Fruit fly (Drosophila melanogaster) whole organism, embryonic: ENCODE results near the gene CG1640.

ENCODE experiments used
- B-H1 ChIP-seq: fragments of 200-800 bp; sonication (Bioruptor generic); IDR thresholded peaks from 3 replicates; pipeline ENCODE4 v1.3.6; 2022; ENCODE audit warnings: missing biosample characterization, missing genetic modification characterization
- Blimp-1 ChIP-seq: fragments of 200-800 bp; sonication (Bioruptor generic); optimal IDR thresholded peaks from 3 replicates; lab custom pipeline; 2018; ENCODE audit warnings: missing biosample characterization, missing genetic modification characterization, mild to moderate bottlenecking, moderate library complexity, missing genetic modification reagents
- BtbVII ChIP-seq: fragments of 200-800 bp; sonication (Bioruptor generic); optimal IDR thresholded peaks from 3 replicates; lab custom pipeline; 2017; ENCODE audit warnings: missing biosample characterization, mild to moderate bottlenecking, missing genetic modification characterization
- CG10147 ChIP-seq: fragments of 200-800 bp; sonication (Bioruptor generic); optimal IDR thresholded peaks from 2 replicates; lab custom pipeline; 2019; ENCODE audit warnings: missing biosample characterization, mild to moderate bottlenecking, missing genetic modification characterization, moderate library complexity
- CG11247 ChIP-seq: fragments of 200-800 bp; sonication (Bioruptor generic); IDR thresholded peaks from 2 replicates; pipeline ENCODE4 v1.3.6; 2022; ENCODE audit warnings: missing biosample characterization, missing genetic modification characterization
- CG12942 ChIP-seq: fragments of 200-800 bp; sonication (Bioruptor generic); optimal IDR thresholded peaks from 3 replicates; lab custom pipeline; 2016; ENCODE audit warnings: missing biosample characterization, missing genetic modification characterization
- CG13894 ChIP-seq: fragments of 200-800 bp; sonication (Bioruptor generic); optimal IDR thresholded peaks from 3 replicates; lab custom pipeline; 2018; ENCODE audit warnings: missing biosample characterization, mild to moderate bottlenecking, missing genetic modification characterization, moderate library complexity
- CG16815 ChIP-seq: fragments of 200-800 bp; sonication (Bioruptor generic); optimal IDR thresholded peaks from 3 replicates; lab custom pipeline; 2017; ENCODE audit warnings: missing biosample characterization, mild to moderate bottlenecking, missing genetic modification characterization
- CG2116 ChIP-seq: fragments of 200-800 bp; sonication (Bioruptor generic); optimal IDR thresholded peaks from 3 replicates; lab custom pipeline; 2018; ENCODE audit warnings: missing biosample characterization, mild to moderate bottlenecking, missing genetic modification characterization
- CG2889 ChIP-seq: fragments of 200-800 bp; sonication (Bioruptor generic); IDR thresholded peaks from 3 replicates; pipeline ENCODE4 v1.3.6; 2022; ENCODE audit warnings: missing biosample characterization, missing genetic modification characterization
- CG3065 ChIP-seq: fragments of 200-800 bp; sonication (Bioruptor generic); optimal IDR thresholded peaks from 2 replicates; lab custom pipeline; 2016; ENCODE audit warnings: missing biosample characterization, missing genetic modification characterization
- CG32532 ChIP-seq: fragments of 200-800 bp; sonication (Bioruptor generic); IDR thresholded peaks from 2 replicates; pipeline ENCODE4 v1.3.6; 2022; ENCODE audit warnings: missing biosample characterization, missing genetic modification characterization
- CG3847 ChIP-seq: fragments of 200-800 bp; sonication (Bioruptor generic); IDR thresholded peaks from 2 replicates; pipeline ENCODE4 v1.3.6; 2022; ENCODE audit warnings: missing biosample characterization, missing genetic modification characterization
- CG6765 ChIP-seq: fragments of 200-800 bp; sonication (Bioruptor generic); optimal IDR thresholded peaks from 3 replicates; lab custom pipeline; 2017; ENCODE audit warnings: missing biosample characterization, mild to moderate bottlenecking, missing genetic modification characterization
- CG7786 ChIP-seq: fragments of 200-800 bp; sonication (Bioruptor generic); optimal IDR thresholded peaks from 2 replicates; lab custom pipeline; 2016; ENCODE audit warnings: missing biosample characterization, missing genetic modification characterization
- CG8478 ChIP-seq: fragments of >200 bp; optimal IDR thresholded peaks from 2 replicates; lab custom pipeline; 2018
- CG8944 ChIP-seq: fragments of 200-800 bp; sonication (Bioruptor generic); optimal IDR thresholded peaks from 3 replicates; lab custom pipeline; 2016; ENCODE audit warnings: missing biosample characterization, missing genetic modification characterization
- CG9437 ChIP-seq: fragments of 200-800 bp; sonication (Bioruptor generic); optimal IDR thresholded peaks from 2 replicates; lab custom pipeline; 2018; ENCODE audit warnings: missing biosample characterization, mild to moderate bottlenecking, missing genetic modification characterization
- Dbx ChIP-seq: fragments of 200-800 bp; sonication (Bioruptor generic); IDR thresholded peaks from 3 replicates; pipeline ENCODE4 v1.3.6; 2022; ENCODE audit warnings: missing biosample characterization, missing genetic modification characterization
- Dp ChIP-seq: fragments of 200-800 bp; sonication (Bioruptor generic); optimal IDR thresholded peaks from 2 replicates; lab custom pipeline; 2018; ENCODE audit warnings: missing biosample characterization, mild to moderate bottlenecking, missing genetic modification characterization, moderate library complexity
- GATAe ChIP-seq: fragments of 200-800 bp; sonication (Bioruptor generic); conservative IDR thresholded peaks from 2 replicates; pipeline ENCODE4 v1.3.6; 2022; ENCODE audit warnings: missing biosample characterization, missing genetic modification characterization
- Mrtf ChIP-seq: fragments of 200-800 bp; sonication (Bioruptor generic); IDR thresholded peaks from 3 replicates; pipeline ENCODE4 v1.3.6; 2022; ENCODE audit warnings: missing biosample characterization, missing genetic modification characterization
- Oli ChIP-seq: fragments of 200-800 bp; sonication (Bioruptor generic); optimal IDR thresholded peaks from 2 replicates; lab custom pipeline; 2018; ENCODE audit warnings: missing biosample characterization, mild to moderate bottlenecking, missing genetic modification characterization, moderate library complexity
- Opbp ChIP-seq: fragments of 200-800 bp; sonication (Bioruptor generic); IDR thresholded peaks from 3 replicates; pipeline ENCODE4 v1.3.6; 2022; ENCODE audit warnings: missing biosample characterization, missing genetic modification characterization; ENCODE audit not compliant: partially characterized antibody
- Sox100B ChIP-seq: fragments of 200-800 bp; sonication (Bioruptor generic); optimal IDR thresholded peaks from 3 replicates; lab custom pipeline; 2018; ENCODE audit warnings: missing biosample characterization, mild to moderate bottlenecking, missing genetic modification characterization
- Ssrp ChIP-seq: fragments of 200-800 bp; sonication (Bioruptor generic); optimal IDR thresholded peaks from 2 replicates; lab custom pipeline; 2018; ENCODE audit warnings: missing biosample characterization, mild to moderate bottlenecking, missing genetic modification characterization, moderate library complexity
- Usf ChIP-seq: fragments of 200-800 bp; sonication (Bioruptor generic); optimal IDR thresholded peaks from 2 replicates; lab custom pipeline; 2017; ENCODE audit warnings: missing genotype, missing biosample characterization, missing genetic modification characterization
- ab ChIP-seq: fragments of 200-800 bp; sonication (Bioruptor generic); optimal IDR thresholded peaks from 2 replicates; lab custom pipeline; 2016; ENCODE audit warnings: missing biosample characterization, missing genetic modification characterization
- ap ChIP-seq: fragments of 200-800 bp; sonication (Bioruptor generic); IDR thresholded peaks from 2 replicates; pipeline ENCODE4 v1.3.6; 2022; ENCODE audit warnings: missing biosample characterization, missing genetic modification characterization
- ato ChIP-seq: fragments of 200-800 bp; sonication (Bioruptor generic); IDR thresholded peaks from 2 replicates; pipeline ENCODE4 v1.3.6; 2022; ENCODE audit warnings: missing biosample characterization, missing genetic modification characterization; ENCODE audit not compliant: partially characterized antibody
- btn ChIP-seq: fragments of 200-800 bp; sonication (Bioruptor generic); optimal IDR thresholded peaks from 2 replicates; lab custom pipeline; 2016; ENCODE audit warnings: missing biosample characterization, missing genetic modification characterization
- cad ChIP-seq: fragments of >200 bp; optimal IDR thresholded peaks from 2 replicates; lab custom pipeline; 2017; ENCODE audit warnings: missing biosample characterization, missing genetic modification characterization
- dati ChIP-seq: fragments of 200-800 bp; sonication (Bioruptor generic); IDR thresholded peaks from 2 replicates; pipeline ENCODE4 v1.3.6; 2022; ENCODE audit warnings: missing biosample characterization, missing genetic modification characterization
- fd102C ChIP-seq: fragments of 200-800 bp; sonication (Bioruptor generic); optimal IDR thresholded peaks from 2 replicates; lab custom pipeline; 2018; ENCODE audit warnings: missing biosample characterization, mild to moderate bottlenecking, missing genetic modification characterization, moderate library complexity
- fu2 ChIP-seq: fragments of 200-800 bp; sonication (Bioruptor generic); optimal IDR thresholded peaks from 2 replicates; lab custom pipeline; 2016; ENCODE audit warnings: missing biosample characterization, missing genetic modification characterization
- gce ChIP-seq: fragments of 200-800 bp; sonication (Bioruptor generic); IDR thresholded peaks from 3 replicates; pipeline ENCODE4 v1.3.6; 2022; ENCODE audit warnings: missing biosample characterization, missing genetic modification characterization
- gcm2 ChIP-seq: fragments of 200-800 bp; sonication (Bioruptor generic); optimal IDR thresholded peaks from 2 replicates; lab custom pipeline; 2016; ENCODE audit warnings: missing biosample characterization, missing genetic modification characterization
- gsb ChIP-seq: fragments of 200-800 bp; sonication (Bioruptor generic); IDR thresholded peaks from 2 replicates; pipeline ENCODE4 v1.3.6; 2022; ENCODE audit warnings: missing biosample characterization, missing genetic modification characterization
- her ChIP-seq: fragments of 200-800 bp; sonication (Bioruptor generic); optimal IDR thresholded peaks from 2 replicates; lab custom pipeline; 2016; ENCODE audit warnings: missing biosample characterization, missing genetic modification characterization
- jumu ChIP-seq: fragments of 200-800 bp; sonication (Bioruptor generic); optimal IDR thresholded peaks from 3 replicates; lab custom pipeline; 2016; ENCODE audit warnings: missing biosample characterization, missing genetic modification characterization
- lilli ChIP-seq: fragments of 200-800 bp; sonication (Bioruptor generic); optimal IDR thresholded peaks from 3 replicates; lab custom pipeline; 2016; ENCODE audit warnings: missing biosample characterization, missing genetic modification characterization
- mirr ChIP-seq: fragments of 200-800 bp; sonication (Bioruptor generic); optimal IDR thresholded peaks from 3 replicates; lab custom pipeline; 2018; ENCODE audit warnings: missing biosample characterization, mild to moderate bottlenecking, missing genetic modification characterization
- nau ChIP-seq: fragments of 200-800 bp; sonication (Bioruptor generic); optimal IDR thresholded peaks from 3 replicates; lab custom pipeline; 2017; ENCODE audit warnings: missing biosample characterization, mild to moderate bottlenecking, missing genetic modification characterization, missing genetic modification reagents
- nerfin-1 ChIP-seq: fragments of 200-800 bp; sonication (Bioruptor generic); optimal IDR thresholded peaks from 3 replicates; lab custom pipeline; 2019; ENCODE audit warnings: missing biosample characterization, mild to moderate bottlenecking, missing genetic modification characterization, moderate library complexity
- nerfin-2 ChIP-seq: fragments of 200-800 bp; sonication (Bioruptor generic); IDR thresholded peaks from 2 replicates; pipeline ENCODE4 v1.3.6; 2022; ENCODE audit warnings: missing biosample characterization, missing genetic modification characterization; ENCODE audit not compliant: partially characterized antibody
- odd ChIP-seq: fragments of 200-800 bp; sonication (Bioruptor generic); optimal IDR thresholded peaks from 2 replicates; lab custom pipeline; 2017; ENCODE audit warnings: missing biosample characterization, mild to moderate bottlenecking, missing genetic modification characterization
- p53 ChIP-seq: fragments of 200-800 bp; sonication (Bioruptor generic); optimal IDR thresholded peaks from 2 replicates; lab custom pipeline; 2016; ENCODE audit warnings: missing biosample characterization, missing genetic modification characterization
- peb ChIP-seq: fragments of 200-800 bp; sonication (Bioruptor generic); IDR thresholded peaks from 2 replicates; pipeline ENCODE4 v1.3.6; 2022; ENCODE audit warnings: missing biosample characterization, missing genetic modification characterization
- run ChIP-seq: fragments of 200-800 bp; sonication (Bioruptor generic); optimal IDR thresholded peaks from 3 replicates; lab custom pipeline; 2018; ENCODE audit warnings: missing biosample characterization, mild to moderate bottlenecking, missing genetic modification characterization
- stwl ChIP-seq: fragments of 200-800 bp; sonication (Bioruptor generic); optimal IDR thresholded peaks from 3 replicates; lab custom pipeline; 2018; ENCODE audit warnings: missing biosample characterization, mild to moderate bottlenecking, missing genetic modification characterization, moderate library complexity
- wor ChIP-seq: fragments of 200-800 bp; sonication (Bioruptor generic); IDR thresholded peaks from 2 replicates; pipeline ENCODE4 v1.3.6; 2022; ENCODE audit warnings: missing biosample characterization, missing genetic modification characterization
- zen ChIP-seq: fragments of 200-800 bp; sonication (Bioruptor generic); optimal IDR thresholded peaks from 3 replicates; lab custom pipeline; 2018; ENCODE audit warnings: missing biosample characterization, mild to moderate bottlenecking, missing genetic modification characterization, moderate library complexity

Gene CG1640

DNA sequence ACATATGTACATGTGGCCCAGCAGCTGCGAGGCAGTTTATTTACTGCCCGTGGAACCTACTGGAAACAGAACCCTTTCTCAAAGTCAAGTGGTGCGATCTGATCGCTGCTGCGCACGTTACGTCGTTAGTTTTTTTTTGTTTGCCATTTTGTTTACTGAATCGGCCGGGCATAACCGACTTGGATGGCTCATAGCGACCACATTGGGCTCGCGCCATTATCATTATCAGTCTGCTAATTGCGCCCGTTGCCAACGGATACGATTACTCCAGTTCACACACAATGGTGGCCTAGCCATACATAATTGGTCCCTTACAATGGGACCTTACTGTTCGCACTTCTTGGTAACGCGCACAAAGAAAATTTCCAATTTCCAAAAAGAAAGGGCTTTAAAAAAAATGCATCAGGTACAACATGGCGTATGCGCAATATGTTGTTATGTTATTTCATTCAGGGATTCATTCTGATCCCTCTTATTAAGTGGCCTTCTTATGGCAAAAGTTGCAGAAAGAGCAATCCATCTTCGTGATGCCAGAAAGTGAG, 37.6 kb upstream of the CG1640 start (continued):
- TF ChIP-seq CG32532 (peak; percentile 42; the same call in 1 of the 2 replicates), Usf (GFP tag; lab: Kevin White, UChicago) (peak; percentile 5), CG2889 (GFP tag; lab: Robert Waterston, UW) (no peak), Mrtf (GFP tag; lab: Robert Waterston, UW) (no peak), gce (GFP tag; lab: Robert Waterston, UW) (no peak), btn (GFP tag; lab: Kevin White, UChicago) (no peak), run (tag; lab: Kevin White, UChicago) (no peak), ato (GFP tag; lab: Robert Waterston, UW) (no peak), nerfin-1 (tag; lab: Kevin White, UChicago) (no peak), gsb (GFP tag; lab: Robert Waterston, UW) (no peak), CG8478 (lab: Kevin White, UChicago) (no peak), Dbx (GFP tag; lab: Robert Waterston, UW) (0 out of 3 replicates have a peak, but pooled peaks have one; percentile 27), fd102C (GFP tag; lab: Kevin White, UChicago) (no peak), Blimp-1 (GFP tag; lab: Kevin White, UChicago) (no peak), her (peak; percentile 49), CG3065 (GFP tag; lab: Kevin White, UChicago) (no peak), CG12942 (no peak), odd (no peak), CG16815 (GFP tag; lab: Kevin White, UChicago) (peak; percentile 15), CG3847 (GFP tag; lab: Robert Waterston, UW) (no peak), cad (GFP tag; lab: Kevin White, UChicago) (no peak), peb (GFP tag; lab: Robert Waterston, UW) (no peak), CG10147 (GFP tag; lab: Kevin White, UChicago) (peak; percentile 16), B-H1 (GFP tag; lab: Robert Waterston, UW) (no peak), wor (no peak), p53 (GFP tag; lab: Kevin White, UChicago) (no peak), nau (no peak), dati (GFP tag; lab: Robert Waterston, UW) (no peak), gcm2 (GFP tag; lab: Kevin White, UChicago) (no peak), Sox100B (GFP tag; lab: Kevin White, UChicago) (peak; percentile 6), stwl (tag; lab: Kevin White, UChicago) (no peak), mirr (GFP tag; lab: Kevin White, UChicago) (no peak), CG8944 (no peak), CG9437 (GFP tag; lab: Kevin White, UChicago) (peak; percentile 25), Oli (peak; percentile 29), GATAe (GFP tag; lab: Robert Waterston, UW) (no peak), jumu (GFP tag; lab: Kevin White, UChicago) (peak; percentile 31), BtbVII (no peak), CG6765 (GFP tag; lab: Kevin White, UChicago) (no peak), lilli (peak; percentile 68), ap (GFP tag; lab: Robert Waterston, UW) (no peak), ab (GFP tag; lab: Kevin White, UChicago) (no peak), Opbp (no peak), fu2 (GFP tag; lab: Kevin White, UChicago) (no peak), nerfin-2 (GFP tag; lab: Robert Waterston, UW) (no peak), CG11247 (GFP tag; lab: Robert Waterston, UW) (no peak), Ssrp (no peak), CG13894 (tag; lab: Kevin White, UChicago) (peak; percentile 29), Dp (no peak), zen (tag; lab: Kevin White, UChicago) (no peak), CG2116 (GFP tag; lab: Kevin White, UChicago) (no peak), CG7786 (GFP tag; lab: Kevin White, UChicago) (peak; percentile 60)
